Fruit fly (Drosophila melanogaster): ENCODE data around the gene Pus10.

The Pus10 gene

DNA sequence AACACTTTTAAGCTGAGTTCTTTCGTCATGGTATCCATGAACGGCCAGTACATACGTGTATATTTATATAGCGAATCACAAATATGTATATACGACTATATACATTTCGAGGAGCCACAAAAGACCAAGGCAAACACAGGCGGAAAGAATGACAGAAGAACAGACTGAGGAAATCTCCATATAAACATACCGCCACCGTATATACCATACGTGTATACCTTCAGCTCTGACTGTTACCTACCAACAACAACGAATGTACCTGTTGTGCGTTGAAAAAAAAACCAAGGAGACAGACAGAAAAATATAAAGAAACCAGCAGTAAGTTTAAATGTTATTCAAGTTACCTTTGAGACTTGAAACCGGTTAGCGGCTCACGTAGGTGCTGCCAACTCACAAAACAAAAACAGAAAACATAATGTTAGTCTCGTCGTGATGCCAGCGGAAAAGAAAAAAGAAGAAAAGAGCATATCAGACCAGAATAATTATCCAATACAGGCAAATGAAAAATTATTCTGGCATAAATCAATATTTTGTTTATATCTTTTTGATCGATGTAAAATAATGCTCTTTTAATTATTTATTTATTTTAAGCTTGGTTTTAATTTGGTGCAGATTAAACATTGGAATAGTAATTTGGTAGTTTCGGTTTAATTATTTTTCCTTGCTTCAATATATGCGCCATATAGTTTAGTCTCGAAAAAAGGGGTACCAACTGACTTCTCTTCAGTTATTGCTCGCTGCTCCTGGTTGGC lies 16.6 kb upstream of the Pus10 start:
- TF ChIP-seq dmrt93B (GFP tag; optimal IDR thresholded peaks at IDR 0.05) (no peak), psq (GFP tag; optimal IDR thresholded peaks at IDR 0.05) (peak; percentile 50), HLH106 (tag; optimal IDR thresholded peaks at IDR 0.05) (no peak), pan (optimal IDR thresholded peaks at IDR 0.05) (peak; percentile 1), foxo (GFP tag; optimal IDR thresholded peaks at IDR 0.05) (peak in 1 of 2 experiments; percentile 38), Myc (optimal IDR thresholded peaks at IDR 0.05) (no peak), Jra (GFP tag; optimal IDR thresholded peaks at IDR 0.05) (peak; percentile 6), h (GFP tag; optimal IDR thresholded peaks at IDR 0.05) (peak; percentile 41), ey (GFP tag; optimal IDR thresholded peaks at IDR 0.05) (peak; percentile 22), brk (GFP tag; optimal IDR thresholded peaks at IDR 0.05) (peak; percentile 74), CG9705 (GFP tag; optimal IDR thresholded peaks at IDR 0.05) (no peak), jim (GFP tag; optimal IDR thresholded peaks at IDR 0.05) (peak; percentile 3), br (GFP tag; optimal IDR thresholded peaks at IDR 0.05) (peak; percentile 6), Vsx2 (GFP tag; optimal IDR thresholded peaks at IDR 0.05; ENCODE audit: partially characterized antibody) (no peak), usp (GFP tag; optimal IDR thresholded peaks at IDR 0.05) (no peak), Dfd (GFP tag; optimal IDR thresholded peaks at IDR 0.05) (no peak), dsf (GFP tag; optimal IDR thresholded peaks at IDR 0.05; ENCODE audit: borderline replicate concordance) (no peak), woc (GFP tag; optimal IDR thresholded peaks at IDR 0.05) (peak; percentile 43), N (GFP tag; optimal IDR thresholded peaks at IDR 0.05) (no peak), sv (GFP tag; optimal IDR thresholded peaks at IDR 0.05) (no peak), Hr83 (GFP tag; optimal IDR thresholded peaks at IDR 0.05; ENCODE audit: poor library complexity, severe bottlenecking) (peak; percentile 73), Hr78 (GFP tag; optimal IDR thresholded peaks at IDR 0.05) (no peak), Rel (GFP tag; optimal IDR thresholded peaks at IDR 0.05) (no peak), Rel (tag; optimal IDR thresholded peaks at IDR 0.05) (no peak), CrebA (GFP tag; optimal IDR thresholded peaks at IDR 0.05; ENCODE audit: borderline replicate concordance) (no peak), Dif (GFP tag; optimal IDR thresholded peaks at IDR 0.05; ENCODE audit: partially characterized antibody) (peak; percentile 18), GATAd (GFP tag; optimal IDR thresholded peaks at IDR 0.05) (no peak), fru (GFP tag; optimal IDR thresholded peaks at IDR 0.05) (peak; percentile 56), sage (GFP tag; optimal IDR thresholded peaks at IDR 0.05) (peak; percentile 22), rgr (GFP tag; optimal IDR thresholded peaks at IDR 0.05) (peak; percentile 11), Mio (GFP tag; optimal IDR thresholded peaks at IDR 0.05) (no peak), OdsH (GFP tag; optimal IDR thresholded peaks at IDR 0.05) (peak; percentile 50), lola (GFP tag; optimal IDR thresholded peaks at IDR 0.05) (no peak), Sp1 (GFP tag; optimal IDR thresholded peaks at IDR 0.05) (peak; percentile 31), Hnf4 (GFP tag; optimal IDR thresholded peaks at IDR 0.05) (peak; percentile 49), CG32264 (GFP tag; optimal IDR thresholded peaks at IDR 0.05) (peak; percentile 3), dl (GFP tag; optimal IDR thresholded peaks at IDR 0.05; ENCODE audit: insufficient read depth in 1 of 2, partially characterized antibody in 2 of 2) (peak in 1 of 2 experiments; percentile 10), tai (GFP tag; optimal IDR thresholded peaks at IDR 0.05) (peak; percentile 48), Abd-B (GFP tag; optimal IDR thresholded peaks at IDR 0.05) (no peak)

DNA sequence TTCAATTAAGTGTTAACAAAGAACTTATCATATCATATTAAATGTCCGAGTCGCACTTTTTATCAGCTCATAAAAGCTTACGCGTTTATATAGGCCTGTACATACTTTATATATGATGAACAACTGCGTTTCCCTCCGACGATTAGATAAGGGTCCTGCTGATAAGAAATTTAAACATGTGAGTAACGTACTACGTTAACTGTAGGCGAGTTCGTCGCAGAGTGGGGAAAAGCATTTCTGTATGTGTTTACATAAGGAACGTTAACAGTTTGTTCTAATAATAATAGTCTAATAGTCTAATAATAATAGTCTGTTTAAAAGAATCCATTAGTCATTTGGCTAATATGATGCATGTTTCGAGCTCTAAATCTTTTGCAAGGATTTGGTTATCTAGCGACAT lies 15.3 kb upstream of the Pus10 start:
- TF ChIP-seq woc (GFP tag; optimal IDR thresholded peaks at IDR 0.05) (no peak), tai (GFP tag; optimal IDR thresholded peaks at IDR 0.05) (peak; percentile 41), Jra (GFP tag; optimal IDR thresholded peaks at IDR 0.05) (no peak), sage (GFP tag; optimal IDR thresholded peaks at IDR 0.05) (peak; percentile 0), Hr78 (GFP tag; optimal IDR thresholded peaks at IDR 0.05) (no peak), Hnf4 (GFP tag; optimal IDR thresholded peaks at IDR 0.05) (no peak), Sp1 (GFP tag; optimal IDR thresholded peaks at IDR 0.05) (no peak), lola (GFP tag; optimal IDR thresholded peaks at IDR 0.05) (no peak), CrebA (GFP tag; optimal IDR thresholded peaks at IDR 0.05; ENCODE audit: borderline replicate concordance) (peak; percentile 56), Vsx2 (GFP tag; optimal IDR thresholded peaks at IDR 0.05; ENCODE audit: partially characterized antibody) (no peak), Rel (GFP tag; optimal IDR thresholded peaks at IDR 0.05) (peak; percentile 4), Rel (tag; optimal IDR thresholded peaks at IDR 0.05) (peak; percentile 6)

Measured in whole organism, wandering third instar larva.